Worm (Caenorhabditis elegans): ENCODE data around the gene T06C12.12.

DNA sequence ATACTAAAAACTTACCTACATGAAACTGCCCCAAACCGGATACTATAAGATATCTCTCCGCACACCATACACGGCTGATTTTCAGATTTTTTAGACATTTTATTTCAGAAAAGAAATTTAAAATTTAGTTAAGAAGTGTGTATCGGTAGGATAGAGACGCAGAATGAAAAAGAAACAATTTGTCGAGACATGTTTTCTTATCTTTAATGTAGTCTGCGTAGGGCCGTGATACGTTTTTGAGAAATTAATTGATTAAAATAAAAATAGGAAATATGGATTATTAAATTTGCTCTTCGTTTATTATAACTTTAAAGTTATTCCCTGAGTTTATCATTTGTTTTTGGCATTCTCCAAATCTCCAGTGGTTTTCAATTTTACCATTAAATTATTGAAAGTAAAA is 32.4 kb downstream of the T06C12.12 start, which contains the start of gene nhr-108:
- TF ChIP-seq F13C5.2 (tag; optimal IDR thresholded peaks at IDR 0.05) = no peak
- no peak for TF ChIP-seq flt-1 (GFP tag; IDR thresholded peaks at IDR 0.05)
- TF ChIP-seq hnd-1 (tag; optimal IDR thresholded peaks at IDR 0.05) = no peak
- no peak for TF ChIP-seq aly-1 (tag; optimal IDR thresholded peaks at IDR 0.05)
- TF ChIP-seq ceh-13 (GFP tag; optimal IDR thresholded peaks at IDR 0.05) = no peak
- no peak for TF ChIP-seq tbx-37 (GFP tag; conservative IDR thresholded peaks at IDR 0.05)
- no peak for TF ChIP-seq ama-1 (optimal IDR thresholded peaks at IDR 0.05)
- TF ChIP-seq scrt-1 (GFP tag; IDR thresholded peaks at IDR 0.05) = no peak
- TF ChIP-seq pes-1 (GFP tag; IDR thresholded peaks at IDR 0.05) = no peak
- TF ChIP-seq B0310.2 (tag; optimal IDR thresholded peaks at IDR 0.05) = no peak
- TF ChIP-seq hmg-4 (GFP tag; optimal IDR thresholded peaks at IDR 0.05) = no peak
- no peak for TF ChIP-seq sea-1 (GFP tag; conservative IDR thresholded peaks at IDR 0.05)
- no peak for TF ChIP-seq tra-4 (tag; optimal IDR thresholded peaks at IDR 0.05)
